Worm (Caenorhabditis elegans) whole organism, L1 larva: ENCODE measurements around the gene tsp-11.

Source experiments
- aha-1 ChIP-seq: fragments of 150-350 bp; optimal IDR thresholded peaks from 2 replicates; lab custom pipeline; 2014; ENCODE audit warnings: missing biosample characterization, missing genetic modification characterization
- aly-2 ChIP-seq: fragments of 150-350 bp; optimal IDR thresholded peaks from 2 replicates; lab custom pipeline; 2014; ENCODE audit warnings: missing biosample characterization, missing genetic modification characterization
- blmp-1 ChIP-seq: fragments of 150-350 bp; optimal IDR thresholded peaks from 2 replicates; lab custom pipeline; 2014; ENCODE audit warnings: missing biosample characterization, missing genetic modification characterization
- efl-1 ChIP-seq, 4 experiments: fragments of 150-350 bp; optimal IDR thresholded peaks in 3 of 4; peaks in 1 of 4; 1 replicate in 1 of 4; 2 replicates in 3 of 4; lab custom pipeline; 2014; ENCODE audit warnings: missing biosample characterization in 2 of 4, missing genetic modification characterization in 2 of 4, missing genetic modification reagents in 2 of 4
- elt-3 ChIP-seq, 6 experiments: fragments of 150-350 bp in 1 of 6; sonication (generic microtip); optimal IDR thresholded peaks; 2 replicates each; lab custom pipeline; 2017 to 2018; ENCODE audit warnings: missing biosample characterization in 6 of 6, missing genetic modification characterization in 6 of 6, inconsistent platforms in 1 of 6
- fos-1 ChIP-seq: fragments of 150-350 bp; optimal IDR thresholded peaks from 2 replicates; lab custom pipeline; 2014; ENCODE audit warnings: missing biosample characterization, missing genetic modification characterization
- irx-1 ChIP-seq: sonication (generic microtip); optimal IDR thresholded peaks from 2 replicates; lab custom pipeline; 2016; ENCODE audit warnings: missing genetic modification characterization, missing compliant biosample characterization
- lin-13 ChIP-seq: fragments of 150-350 bp; optimal IDR thresholded peaks from 2 replicates; lab custom pipeline; 2014; ENCODE audit warnings: missing biosample characterization, missing genetic modification reagents, missing genetic modification characterization
- nhr-76 ChIP-seq: sonication (generic microtip); optimal IDR thresholded peaks from 2 replicates; lab custom pipeline; 2017; ENCODE audit warnings: missing biosample characterization, missing genetic modification characterization
- pag-3 ChIP-seq: sonication (generic microtip); optimal IDR thresholded peaks from 2 replicates; lab custom pipeline; 2017; ENCODE audit warnings: missing genetic modification characterization, mild to moderate bottlenecking, missing compliant biosample characterization, antibody characterized with exemption, borderline replicate concordance; ENCODE audit not compliant: insufficient read depth
- skn-1 ChIP-seq: fragments of 150-350 bp; optimal IDR thresholded peaks from 2 replicates; lab custom pipeline; 2014; ENCODE audit warnings: missing biosample characterization, missing genetic modification characterization
- snu-23 ChIP-seq: sonication (generic microtip); optimal IDR thresholded peaks from 2 replicates; lab custom pipeline; 2016; ENCODE audit warnings: missing genetic modification characterization, missing compliant biosample characterization
- vab-15 ChIP-seq: sonication (generic microtip); optimal IDR thresholded peaks from 2 replicates; lab custom pipeline; 2017; ENCODE audit warnings: missing genotype, mild to moderate bottlenecking, missing genetic modification characterization, missing compliant biosample characterization

DNA sequence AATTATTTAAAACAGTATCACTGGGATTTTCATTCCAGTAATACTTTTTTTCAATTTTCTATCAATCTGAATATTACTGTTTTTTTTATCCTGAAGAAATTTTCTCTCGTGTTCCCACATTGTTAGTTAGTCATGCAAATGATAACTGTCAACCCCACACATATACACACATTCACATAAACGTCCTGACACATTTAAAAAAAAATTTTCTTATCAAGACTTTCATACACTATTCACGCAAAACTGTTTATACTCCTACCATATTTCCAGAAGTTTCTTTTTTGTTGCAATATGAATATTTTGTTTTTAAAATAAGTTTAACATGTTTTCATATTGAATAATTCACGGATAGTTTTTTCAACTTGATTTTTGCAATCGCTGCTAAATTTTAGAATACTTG lies 45.5 kb downstream of the tsp-11 start:
- TF ChIP-seq aha-1 (tag; lab: Kevin White, UChicago) = no peak
- no peak for TF ChIP-seq efl-1 (optimal IDR thresholded peaks at IDR 0.05; lab: Kevin White, UChicago)
- no peak for TF ChIP-seq efl-1 (GFP tag; optimal IDR thresholded peaks at IDR 0.05 in 1 of 2; lab: Kevin White, UChicago)
- TF ChIP-seq pag-3 (tag; lab: Kevin White, UChicago) = no peak
- TF ChIP-seq skn-1 (tag; lab: Kevin White, UChicago) = no peak
- no peak for TF ChIP-seq nhr-76 (tag; lab: Kevin White, UChicago)
- TF ChIP-seq elt-3 (tag; optimal IDR thresholded peaks at IDR 0.05; lab: Kevin White, UChicago) = no peak
- no peak for TF ChIP-seq irx-1 (tag; lab: Kevin White, UChicago)
- no peak for TF ChIP-seq blmp-1 (tag; lab: Kevin White, UChicago)
- TF ChIP-seq snu-23 (GFP tag; lab: Kevin White, UChicago) = no peak
- TF ChIP-seq fos-1 (tag; lab: Kevin White, UChicago) = no peak
- TF ChIP-seq vab-15 = no peak
- TF ChIP-seq aly-2 (tag; lab: Kevin White, UChicago) = no peak
- no peak for TF ChIP-seq lin-13
